Worm (Caenorhabditis elegans) whole organism, mixed stage, embryonic: ENCODE results near the gene sfxn-2.

Experiments
- ceh-39 ChIP-seq: fragments of 150-350 bp; optimal IDR thresholded peaks from 2 replicates; lab custom pipeline; 2014; ENCODE audit warnings: missing biosample characterization, missing genetic modification characterization
- lin-13 ChIP-seq: fragments of 150-350 bp; optimal IDR thresholded peaks from 2 replicates; lab custom pipeline; 2014; ENCODE audit warnings: missing biosample characterization, missing genetic modification characterization
- ztf-11 ChIP-seq: fragments of 150-350 bp; optimal IDR thresholded peaks from 2 replicates; lab custom pipeline; 2014; ENCODE audit warnings: missing biosample characterization, missing genetic modification characterization

DNA sequence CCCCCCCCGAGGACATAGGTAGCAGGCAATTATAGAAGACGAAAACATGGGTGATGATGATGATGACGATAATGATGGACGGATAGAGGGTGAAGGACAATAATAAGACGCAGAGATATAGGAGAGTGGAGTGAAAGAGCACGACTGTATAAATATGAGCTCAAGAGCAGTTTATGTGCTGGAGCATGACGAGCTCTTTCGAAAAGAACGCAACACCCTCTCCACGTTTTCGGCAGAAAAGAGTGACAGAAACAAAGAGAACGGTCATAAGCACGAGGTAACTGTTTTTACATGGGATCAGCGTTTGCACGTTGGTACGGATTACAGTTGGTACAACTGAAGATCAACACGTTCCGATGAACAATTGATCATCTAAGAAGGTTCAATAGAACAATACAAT lies 40.8 kb upstream of the sfxn-2 start:
- no peak for TF ChIP-seq ztf-11 (tag; lab: Kevin White, UChicago)
- no peak for TF ChIP-seq lin-13 (tag; lab: Kevin White, UChicago)
- no peak for TF ChIP-seq ceh-39 (tag; lab: Kevin White, UChicago)
